Worm (Caenorhabditis elegans) whole organism, L4 larva: Measurements from ENCODE around the gene baf-1.
A peak's percentile ranks its signal among the peaks of the same experiment; 100 is the strongest.

Experiments used
- F49E8.2 ChIP-seq: sonication (generic microtip); optimal IDR thresholded peaks from 2 replicates; lab custom pipeline; 2016; ENCODE audit warnings: missing compliant biosample characterization, mild to moderate bottlenecking, missing genetic modification characterization, borderline replicate concordance
- Y48G9A.11 ChIP-seq: fragments of 200-800 bp; sonication (Bioruptor generic); IDR thresholded peaks from 2 replicates; pipeline ENCODE4 v1.3.6; 2022; ENCODE audit warnings: missing genetic modification reagents, missing genetic modification characterization, missing compliant biosample characterization
- Y5F2A.4 ChIP-seq: fragments of 200-800 bp; sonication (Bioruptor generic); optimal IDR thresholded peaks from 2 replicates; lab custom pipeline; 2018; ENCODE audit warnings: mild to moderate bottlenecking, missing genetic modification characterization, missing compliant biosample characterization
- Y75B8A.6 ChIP-seq: fragments of 200-800 bp; sonication (Bioruptor generic); IDR thresholded peaks from 2 replicates; pipeline ENCODE4 v1.3.6; 2022; ENCODE audit warnings: missing genetic modification reagents, missing genetic modification characterization, missing compliant biosample characterization
- ZK546.5 ChIP-seq, 2 experiments: sonication (generic microtip); optimal IDR thresholded peaks; 2 replicates each; lab custom pipeline; 2017; ENCODE audit warnings: missing biosample characterization in 2 of 2, missing genetic modification characterization in 2 of 2
- aha-1 ChIP-seq: fragments of 150-350 bp; peaks from one replicate; lab custom pipeline; 2014; ENCODE audit warnings: missing biosample characterization, missing genetic modification characterization
- ama-1 ChIP-seq: fragments of 150-350 bp; optimal IDR thresholded peaks from 2 replicates; lab custom pipeline; 2014; ENCODE audit warnings: inconsistent platforms, mixed read lengths
- arid-1 ChIP-seq: fragments of 200-800 bp; sonication (Bioruptor generic); conservative IDR thresholded peaks from 2 replicates; pipeline ENCODE4 v1.3.6; 2022; ENCODE audit warnings: missing genetic modification reagents, missing genetic modification characterization, missing compliant biosample characterization
- ceh-32 ChIP-seq: sonication (generic microtip); optimal IDR thresholded peaks from 2 replicates; lab custom pipeline; 2016; ENCODE audit warnings: mild to moderate bottlenecking, missing genetic modification characterization, missing compliant biosample characterization; ENCODE audit not compliant: poor library complexity
- cey-2 ChIP-seq: sonication (generic microtip); optimal IDR thresholded peaks from 3 replicates; lab custom pipeline; 2017; ENCODE audit warnings: missing genetic modification characterization, mild to moderate bottlenecking, missing compliant biosample characterization, antibody characterized with exemption, borderline replicate concordance; ENCODE audit not compliant: insufficient read depth
- dpl-1 ChIP-seq: fragments of 150-350 bp; optimal IDR thresholded peaks from 2 replicates; lab custom pipeline; 2014; ENCODE audit warnings: missing biosample characterization, missing genetic modification reagents, missing genetic modification characterization
- dve-1 ChIP-seq: sonication (generic microtip); optimal IDR thresholded peaks from 2 replicates; lab custom pipeline; 2017; ENCODE audit warnings: antibody characterized with exemption, mild to moderate bottlenecking, missing genetic modification characterization, missing compliant biosample characterization; ENCODE audit not compliant: insufficient read depth
- egl-27 ChIP-seq: sonication (generic microtip); optimal IDR thresholded peaks from 3 replicates; lab custom pipeline; 2017; ENCODE audit warnings: missing biosample characterization, missing genetic modification reagents, missing genetic modification characterization
- hlh-30 ChIP-seq: sonication (generic microtip); optimal IDR thresholded peaks from 2 replicates; lab custom pipeline; 2017; ENCODE audit warnings: antibody characterized with exemption, mild to moderate bottlenecking, missing genetic modification characterization, missing compliant biosample characterization; ENCODE audit not compliant: insufficient read depth
- lir-3 ChIP-seq: sonication (generic microtip); optimal IDR thresholded peaks from 2 replicates; lab custom pipeline; 2016; ENCODE audit warnings: mild to moderate bottlenecking, missing genetic modification characterization, missing compliant biosample characterization
- lsy-2 ChIP-seq, 2 experiments: fragments of 150-350 bp in 1 of 2; sonication (generic microtip) in 1 of 2; optimal IDR thresholded peaks; 2 replicates each; lab custom pipeline; 2014 to 2017; ENCODE audit warnings: missing biosample characterization in 2 of 2, missing genetic modification characterization in 2 of 2
- mdl-1 ChIP-seq, 2 experiments: fragments of 150-350 bp in 1 of 2; sonication (generic microtip) in 1 of 2; optimal IDR thresholded peaks; 2 replicates each; lab custom pipeline; 2014 to 2017; ENCODE audit warnings: missing biosample characterization in 2 of 2, missing genetic modification characterization in 2 of 2
- mep-1 ChIP-seq: fragments of 150-350 bp; sonication (generic microtip); optimal IDR thresholded peaks from 3 replicates; lab custom pipeline; 2014; ENCODE audit warnings: missing biosample characterization, missing genetic modification characterization
- mes-2 ChIP-seq: sonication (generic microtip); optimal IDR thresholded peaks from 2 replicates; lab custom pipeline; 2016; ENCODE audit warnings: missing genotype, mild to moderate bottlenecking, missing genetic modification characterization, missing compliant biosample characterization; ENCODE audit not compliant: poor library complexity, severe bottlenecking
- mxl-3 ChIP-seq: fragments of 200-800 bp; sonication (Bioruptor generic); optimal IDR thresholded peaks from 2 replicates; lab custom pipeline; 2018; ENCODE audit warnings: mild to moderate bottlenecking, missing genetic modification characterization, missing compliant biosample characterization
- nhr-11 ChIP-seq: fragments of 150-350 bp; optimal IDR thresholded peaks from 2 replicates; lab custom pipeline; 2014; ENCODE audit warnings: missing biosample characterization, missing genetic modification characterization
- nhr-28 ChIP-seq: fragments of 150-350 bp; optimal IDR thresholded peaks from 2 replicates; lab custom pipeline; 2014; ENCODE audit warnings: missing biosample characterization, missing genetic modification characterization
- php-3 ChIP-seq: fragments of 200-800 bp; sonication (Bioruptor generic); IDR thresholded peaks from 2 replicates; pipeline ENCODE4 v1.3.6; 2022; ENCODE audit warnings: missing genetic modification reagents, missing genetic modification characterization, missing compliant biosample characterization
- saeg-2 ChIP-seq: fragments of 200-800 bp; sonication (Bioruptor generic); IDR thresholded peaks from 2 replicates; pipeline ENCODE4 v1.3.6; 2022; ENCODE audit warnings: missing genetic modification reagents, missing genetic modification characterization, missing compliant biosample characterization
- set-16 ChIP-seq: fragments of 200-800 bp; sonication (Bioruptor generic); IDR thresholded peaks from 2 replicates; pipeline ENCODE4 v1.3.6; 2022; ENCODE audit warnings: missing genetic modification reagents, missing genetic modification characterization, missing compliant biosample characterization
- snpc-4 ChIP-seq: fragments of 150-350 bp; optimal IDR thresholded peaks from 2 replicates; lab custom pipeline; 2014; ENCODE audit warnings: missing biosample characterization, missing genetic modification characterization
- tra-1 ChIP-seq: fragments of 200-800 bp; sonication (Bioruptor generic); IDR thresholded peaks from 2 replicates; pipeline ENCODE4 v1.3.6; 2022; ENCODE audit warnings: missing genetic modification reagents, missing genetic modification characterization, missing compliant biosample characterization
- unc-130 ChIP-seq: sonication (generic microtip); optimal IDR thresholded peaks from 2 replicates; lab custom pipeline; 2016; ENCODE audit warnings: missing genetic modification reagents, missing genetic modification characterization, missing compliant biosample characterization
- unc-39 ChIP-seq: sonication (generic microtip); optimal IDR thresholded peaks from 2 replicates; lab custom pipeline; 2017; ENCODE audit warnings: missing biosample characterization, missing genetic modification characterization
- unc-62 ChIP-seq, 3 experiments: fragments of 150-350 bp in 1 of 3; sonication (generic microtip); optimal IDR thresholded peaks in 2 of 3; peaks in 1 of 3; 1 replicate in 1 of 3; 2 replicates in 2 of 3; lab custom pipeline; 2014 to 2017; ENCODE audit warnings: missing biosample characterization in 3 of 3, missing genetic modification characterization in 3 of 3, missing genetic modification reagents in 3 of 3, missing genotype in 1 of 3
- zip-2 ChIP-seq: fragments of 150-350 bp; optimal IDR thresholded peaks from 2 replicates; lab custom pipeline; 2014; ENCODE audit warnings: missing biosample characterization, missing genetic modification characterization
- ztf-11 ChIP-seq: fragments of 150-350 bp; optimal IDR thresholded peaks from 2 replicates; lab custom pipeline; 2014; ENCODE audit warnings: missing biosample characterization, missing genetic modification characterization

baf-1 gene

DNA sequence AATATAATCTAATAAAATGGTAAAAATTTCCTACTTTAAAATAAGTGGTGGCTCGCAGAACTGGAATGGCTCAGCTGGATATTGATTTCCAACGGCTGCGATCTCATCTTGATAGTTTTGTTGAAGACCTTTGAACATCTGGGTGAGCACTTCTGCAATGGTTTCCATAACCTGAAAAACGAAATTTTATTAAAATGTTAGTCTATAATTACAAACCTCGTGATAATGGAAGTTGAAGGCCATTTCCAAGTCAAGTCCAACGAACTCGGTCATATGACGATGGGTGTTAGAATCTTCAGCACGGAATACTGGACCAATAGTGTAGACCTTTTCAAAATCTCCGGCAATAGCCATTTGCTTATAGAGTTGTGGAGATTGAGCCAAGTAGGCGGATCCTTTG, 22.5 kb downstream of the baf-1 start:
- TF ChIP-seq unc-62 (GFP tag; optimal IDR thresholded peaks at IDR 0.05 in 1 of 2; lab: Kevin White, UChicago) (peak in 1 of 2 experiments; percentile 10), unc-62 (tag; optimal IDR thresholded peaks at IDR 0.05; lab: Kevin White, UChicago) (no peak), mxl-3 (no peak)

DNA sequence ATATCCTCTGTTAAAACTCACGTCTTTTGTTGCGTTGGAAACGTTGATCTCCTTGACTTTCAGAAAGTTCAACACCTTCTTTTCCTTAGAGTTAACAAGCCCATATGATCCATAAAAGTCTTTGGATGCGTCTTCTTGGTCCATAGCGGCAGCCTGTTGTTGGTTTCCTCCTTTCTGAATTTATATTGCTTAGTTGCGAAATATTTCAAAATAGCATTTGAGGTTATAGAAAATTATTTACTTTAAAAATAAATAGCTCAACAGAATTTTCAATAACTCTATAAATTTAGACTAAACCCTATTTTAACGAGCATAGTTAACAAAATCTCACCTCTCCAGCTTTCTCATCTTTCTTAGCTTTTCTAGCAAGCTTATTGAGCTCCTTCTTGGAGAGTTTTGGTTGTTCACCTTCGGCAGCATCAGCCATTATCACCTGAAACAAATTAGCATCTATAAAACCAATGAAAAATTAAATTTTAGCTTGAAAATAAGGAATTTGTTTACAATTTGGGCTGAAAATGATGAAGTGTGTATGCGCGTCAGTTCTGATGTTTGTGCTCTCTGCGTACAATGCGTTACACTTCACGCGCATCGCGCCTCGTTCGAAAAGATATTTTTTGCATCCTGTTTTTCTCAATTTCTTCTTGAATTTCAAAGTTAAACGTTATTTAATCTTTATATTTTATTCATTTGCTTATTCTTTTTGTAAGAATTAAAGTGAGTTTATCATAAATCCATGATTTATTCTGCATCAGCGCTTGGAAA, 23.7 kb downstream of the baf-1 start, which contains the start of the genes dars-1 and ctr-9:
Gene dars-1 (minus strand): TSS at position 433 of the 765 bp plus-strand sequence.
Gene ctr-9 (plus strand): TSS at position 614 of the 765 bp plus-strand sequence.
- TF ChIP-seq zip-2 (peak; percentile 91), cey-2 (tag; lab: Kevin White, UChicago) (no peak), mes-2 (tag; lab: Kevin White, UChicago) (peak; percentile 18), arid-1 (0 out of 2 replicates have a peak, but pooled peaks have one; percentile 1), lsy-2 (tag; optimal IDR thresholded peaks at IDR 0.05; lab: Kevin White, UChicago) (peak in 1 of 2 experiments; percentile 31), unc-39 (no peak), dpl-1 (peak; percentile 43)

DNA sequence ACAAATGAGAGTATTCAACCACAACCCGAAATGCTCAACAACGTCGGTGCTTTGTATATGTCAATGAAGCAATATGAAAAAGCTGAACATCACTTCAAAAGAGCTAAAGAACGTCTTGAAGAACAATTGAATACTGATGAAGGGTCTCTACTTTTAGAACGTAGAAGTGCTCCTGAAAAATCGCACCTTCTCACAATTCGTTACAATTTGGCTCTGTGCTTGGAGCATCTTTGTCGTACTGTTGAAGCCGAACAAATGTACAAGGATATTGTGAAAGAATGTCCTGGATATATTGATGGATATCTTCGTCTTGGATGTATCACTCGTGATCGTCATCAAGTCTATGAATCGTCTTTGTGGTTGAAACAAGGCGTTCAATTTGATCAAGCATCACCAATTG, 26.9 kb downstream of the baf-1 start:
- TF ChIP-seq aha-1 (tag; lab: Kevin White, UChicago) (peak; percentile 78), unc-62 (GFP tag; optimal IDR thresholded peaks at IDR 0.05 in 1 of 2; lab: Kevin White, UChicago) (peak in 1 of 2 experiments; percentile 97), unc-62 (tag; optimal IDR thresholded peaks at IDR 0.05; lab: Kevin White, UChicago) (no peak), cey-2 (tag; lab: Kevin White, UChicago) (no peak)

DNA sequence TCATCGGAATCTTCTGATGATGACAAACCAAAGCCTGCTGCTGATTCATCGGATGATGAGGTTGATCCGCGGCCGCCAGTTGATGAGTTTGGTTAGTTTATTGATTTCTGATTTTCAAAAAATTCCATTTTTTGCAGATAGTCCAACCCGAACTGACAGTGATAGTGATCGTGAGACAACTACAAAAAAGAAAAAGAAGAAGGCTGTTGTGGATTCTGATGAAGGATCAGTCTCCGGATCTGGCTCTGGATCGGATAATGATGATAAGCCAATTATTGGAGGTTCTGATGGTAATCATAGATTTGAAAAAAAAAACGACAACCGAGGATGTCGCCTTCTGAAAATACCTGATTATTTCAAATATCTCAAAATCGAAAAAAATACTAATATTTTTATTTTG, 28.8 kb downstream of the baf-1 start:
- TF ChIP-seq saeg-2 (GFP tag; lab: Robert Waterston, UW) (no peak), aha-1 (tag; lab: Kevin White, UChicago) (peak; percentile 64)
- TF ChIP-seq, all 104 proteins: peak for 1

DNA sequence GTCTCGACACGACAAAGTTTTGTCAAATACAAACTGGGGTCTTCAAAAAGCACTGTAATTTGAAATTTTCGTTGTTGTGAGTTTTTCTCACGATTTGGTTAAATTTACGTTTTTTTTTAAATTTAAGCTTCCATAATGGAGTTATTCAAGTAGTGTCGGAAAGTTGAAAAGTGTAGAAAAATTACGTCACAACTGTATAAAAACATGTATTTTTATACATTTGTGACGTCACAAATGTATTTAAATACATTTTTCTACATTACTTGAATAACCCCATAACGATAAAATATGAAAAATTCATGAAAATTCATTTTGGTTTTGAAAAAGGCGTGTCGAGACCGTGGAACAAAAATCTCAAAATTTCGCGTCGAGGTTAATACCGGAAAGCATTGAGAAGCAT, 30.1 kb downstream of the baf-1 start:
- no peak for TF ChIP-seq ceh-32 (tag; lab: Kevin White, UChicago)
- TF ChIP-seq Y75B8A.6 (GFP tag; lab: Robert Waterston, UW) = no peak
- no peak for TF ChIP-seq ztf-11 (tag; lab: Kevin White, UChicago)
- no peak for TF ChIP-seq egl-27 (tag; lab: Kevin White, UChicago)
- no peak for TF ChIP-seq F49E8.2 (tag; lab: Kevin White, UChicago)
- no peak for TF ChIP-seq snpc-4 (tag; lab: Kevin White, UChicago)
- no peak for TF ChIP-seq ZK546.5 (tag; optimal IDR thresholded peaks at IDR 0.05; lab: Kevin White, UChicago)
- TF ChIP-seq nhr-28 (tag; lab: Kevin White, UChicago) = no peak
- no peak for TF ChIP-seq Y5F2A.4
- no peak for TF ChIP-seq unc-130 (GFP tag; lab: Kevin White, UChicago)
- no peak for TF ChIP-seq php-3
- no peak for TF ChIP-seq nhr-11 (tag; lab: Kevin White, UChicago)
- no peak for TF ChIP-seq unc-39
- TF ChIP-seq lir-3 = no peak
- TF ChIP-seq ama-1 (lab: Kevin White, UChicago) = no peak
- no peak for TF ChIP-seq mdl-1 (tag; optimal IDR thresholded peaks at IDR 0.05; lab: Kevin White, UChicago)
- no peak for TF ChIP-seq mxl-3

DNA sequence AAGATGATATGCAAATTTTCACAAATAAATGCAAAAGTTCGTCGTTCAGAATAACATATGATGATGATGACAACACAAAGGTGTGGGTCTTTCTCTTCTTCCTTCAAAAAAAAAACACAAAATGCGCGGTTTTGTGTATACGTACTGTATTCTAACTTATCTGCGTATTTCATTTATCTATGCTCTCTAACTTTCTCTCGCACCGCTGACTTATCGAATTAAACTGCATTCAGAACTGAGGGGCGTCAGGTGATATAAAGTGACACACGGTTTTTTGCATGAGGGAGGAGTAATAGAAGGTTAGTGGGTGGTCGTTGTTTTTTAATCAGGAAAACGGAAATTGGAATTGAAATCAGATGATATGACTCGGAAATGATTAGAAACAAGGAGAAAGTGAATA, 33.0 kb downstream of the baf-1 start, which contains the start of gene sod-4:
Gene sod-4 (minus strand): TSS at position 109 of the 400 bp plus-strand sequence.
- TF ChIP-seq Y48G9A.11 (GFP tag; lab: Robert Waterston, UW) (no peak), mep-1 (tag; lab: Kevin White, UChicago) (peak; percentile 10), cey-2 (tag; lab: Kevin White, UChicago) (peak; percentile 36), hlh-30 (tag; lab: Kevin White, UChicago) (peak; percentile 86), dve-1 (tag; lab: Kevin White, UChicago) (peak; percentile 55), ceh-32 (tag; lab: Kevin White, UChicago) (no peak), nhr-28 (tag; lab: Kevin White, UChicago) (peak; percentile 56), tra-1 (peak; percentile 51; the same call in 1 of the 2 replicates), set-16 (no peak), lsy-2 (tag; optimal IDR thresholded peaks at IDR 0.05; lab: Kevin White, UChicago) (no peak), mxl-3 (peak; percentile 27)
